Worm (Caenorhabditis elegans) whole organism, L4 larva: ENCODE measurements around the gene K06H6.1.

Experiments used
- aly-2 ChIP-seq: sonication (generic microtip); optimal IDR thresholded peaks from 2 replicates; lab custom pipeline; 2018; ENCODE audit warnings: missing biosample characterization, missing genetic modification characterization
- daf-12 ChIP-seq: fragments of 150-350 bp; optimal IDR thresholded peaks from 2 replicates; lab custom pipeline; 2014; ENCODE audit warnings: missing biosample characterization, missing genetic modification reagents, missing genetic modification characterization
- mdl-1 ChIP-seq, 2 experiments: fragments of 150-350 bp in 1 of 2; sonication (generic microtip) in 1 of 2; optimal IDR thresholded peaks; 2 replicates each; lab custom pipeline; 2014 to 2017; ENCODE audit warnings: missing biosample characterization in 2 of 2, missing genetic modification characterization in 2 of 2
- nhr-25 ChIP-seq: sonication (generic microtip); optimal IDR thresholded peaks from 2 replicates; lab custom pipeline; 2017; ENCODE audit warnings: missing genetic modification characterization, mild to moderate bottlenecking, missing compliant biosample characterization, antibody characterized with exemption, moderate library complexity, borderline replicate concordance; ENCODE audit not compliant: insufficient read depth
- nhr-42 ChIP-seq: fragments of 200-800 bp; sonication (Bioruptor generic); IDR thresholded peaks from 2 replicates; pipeline ENCODE4 v1.3.6; 2022; ENCODE audit warnings: missing genetic modification characterization, missing compliant biosample characterization
- pha-4 ChIP-seq, 2 experiments: fragments of 150-350 bp in 1 of 2; fragments of 200-800 bp in 1 of 2; sonication (Bioruptor generic) in 1 of 2; IDR thresholded peaks in 1 of 2; optimal IDR thresholded peaks in 1 of 2; 2 replicates each; pipeline versions ENCODE4 v1.3.6 to Lab custom; 2014 to 2022; ENCODE audit warnings: missing genetic modification characterization in 2 of 2, missing genetic modification reagents in 2 of 2, missing biosample characterization in 1 of 2, missing compliant biosample characterization in 1 of 2
- snpc-4 ChIP-seq: fragments of 150-350 bp; optimal IDR thresholded peaks from 2 replicates; lab custom pipeline; 2014; ENCODE audit warnings: missing biosample characterization, missing genetic modification characterization
- unc-62 ChIP-seq, 3 experiments: fragments of 150-350 bp in 1 of 3; sonication (generic microtip); optimal IDR thresholded peaks in 2 of 3; peaks in 1 of 3; 1 replicate in 1 of 3; 2 replicates in 2 of 3; lab custom pipeline; 2014 to 2017; ENCODE audit warnings: missing biosample characterization in 3 of 3, missing genetic modification characterization in 3 of 3, missing genetic modification reagents in 3 of 3, missing genotype in 1 of 3
- zfp-3 ChIP-seq: fragments of 200-800 bp; sonication (Bioruptor generic); conservative IDR thresholded peaks from 2 replicates; pipeline ENCODE4 v1.3.6; 2022; ENCODE audit warnings: missing genetic modification reagents, missing genetic modification characterization, missing compliant biosample characterization

DNA sequence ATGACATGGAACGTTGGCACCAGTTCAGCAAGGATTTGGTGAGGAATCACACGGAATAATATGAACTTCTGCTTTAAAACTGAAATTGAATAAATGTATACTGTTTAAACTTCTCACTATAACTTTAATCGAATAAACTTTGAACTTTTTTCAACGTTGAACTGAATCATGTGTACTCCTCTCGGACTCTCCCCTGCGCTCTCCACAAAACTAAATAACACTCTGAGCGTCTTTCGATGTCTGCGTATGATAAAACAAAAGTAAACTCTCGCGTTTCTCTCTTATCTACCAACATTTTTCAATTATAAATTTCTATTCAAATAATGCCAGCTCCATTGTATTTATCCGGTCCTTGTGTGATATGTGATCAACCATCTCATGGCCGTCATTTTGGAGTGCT lies 43.9 kb downstream of the K06H6.1 start:
- TF ChIP-seq pha-4 (GFP tag; IDR thresholded peaks at IDR 0.05; lab: Robert Waterston, UW): no peak
- TF ChIP-seq pha-4 (tag; optimal IDR thresholded peaks at IDR 0.05; lab: Kevin White, UChicago): no peak
- no peak for TF ChIP-seq aly-2 (tag; lab: Kevin White, UChicago)
- no peak for TF ChIP-seq snpc-4
- TF ChIP-seq unc-62 (GFP tag; optimal IDR thresholded peaks at IDR 0.05 in 1 of 2; lab: Kevin White, UChicago): no peak
- TF ChIP-seq unc-62 (tag; optimal IDR thresholded peaks at IDR 0.05; lab: Kevin White, UChicago): no peak
- TF ChIP-seq nhr-42 (GFP tag; lab: Robert Waterston, UW): no peak
- no peak for TF ChIP-seq mdl-1 (tag; optimal IDR thresholded peaks at IDR 0.05; lab: Kevin White, UChicago)
- no peak for TF ChIP-seq daf-12
- no peak for TF ChIP-seq zfp-3 (GFP tag; lab: Robert Waterston, UW)
- TF ChIP-seq nhr-25: no peak
